Fruit fly (Drosophila melanogaster): ENCODE data around the gene Ugalt.

Gene Ugalt

DNA sequence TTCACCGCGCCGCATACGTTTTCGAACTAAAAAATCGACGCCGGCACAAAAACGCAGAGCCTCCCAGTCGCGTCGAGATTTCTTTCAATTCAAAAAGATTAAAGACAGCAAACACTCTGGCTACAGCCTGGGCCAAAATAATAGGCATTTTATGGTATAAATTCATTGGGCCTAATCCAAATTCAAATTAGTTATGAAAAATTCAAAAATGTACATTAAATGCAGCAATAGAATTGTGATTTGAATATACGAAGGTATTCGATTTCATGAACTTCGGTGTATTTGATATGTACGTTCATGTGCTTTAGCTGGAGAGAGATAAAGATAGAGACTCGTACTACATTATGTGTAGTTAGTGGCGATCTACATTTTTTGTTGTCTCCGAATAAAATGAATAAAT, 40.4 kb upstream of the Ugalt start, which contains the start of gene Syx4 (continued):
- TF ChIP-seq Rfx (GFP tag; IDR thresholded peaks at IDR 0.05) (peak; percentile 93), dati (GFP tag; IDR thresholded peaks at IDR 0.05) (peak; percentile 26; the same call in 1 of the 2 replicates), Six4 (GFP tag; optimal IDR thresholded peaks at IDR 0.05) (peak; percentile 72), CG4854 (GFP tag; optimal IDR thresholded peaks at IDR 0.05) (peak; percentile 85), en (GFP tag; optimal IDR thresholded peaks at IDR 0.05) (peak; percentile 87), unpg (GFP tag; optimal IDR thresholded peaks at IDR 0.05) (peak; percentile 95), CG6854 (GFP tag; optimal IDR thresholded peaks at IDR 0.05) (peak; percentile 91), tgo (GFP tag; IDR thresholded peaks at IDR 0.05) (peak; percentile 87), ash1 (GFP tag; optimal IDR thresholded peaks at IDR 0.05) (peak; percentile 67), corto (GFP tag; optimal IDR thresholded peaks at IDR 0.05) (peak; percentile 82), twi (tag; optimal IDR thresholded peaks at IDR 0.05) (peak; percentile 50), CG9817 (tag; optimal IDR thresholded peaks at IDR 0.05) (peak; percentile 88), Dfd (GFP tag; optimal IDR thresholded peaks at IDR 0.05) (no peak), pnt (GFP tag; optimal IDR thresholded peaks at IDR 0.05) (peak; percentile 71), amos (GFP tag; IDR thresholded peaks at IDR 0.05; ENCODE audit: partially characterized antibody) (no peak), sug (tag; optimal IDR thresholded peaks at IDR 0.05) (peak; percentile 64), CG2875 (GFP tag; optimal IDR thresholded peaks at IDR 0.05) (peak; percentile 79), CG8944 (GFP tag; optimal IDR thresholded peaks at IDR 0.05) (peak; percentile 82), HmgD (GFP tag; optimal IDR thresholded peaks at IDR 0.05) (peak; percentile 28), CG10321 (GFP tag; IDR thresholded peaks at IDR 0.05) (peak; percentile 79), CG10431 (GFP tag; optimal IDR thresholded peaks at IDR 0.05) (no peak), bbx (GFP tag; IDR thresholded peaks at IDR 0.05; ENCODE audit: partially characterized antibody) (no peak), CG12659 (GFP tag; optimal IDR thresholded peaks at IDR 0.05) (peak; percentile 92), CG34376 (GFP tag; optimal IDR thresholded peaks at IDR 0.05) (peak; percentile 33), CG4282 (GFP tag; optimal IDR thresholded peaks at IDR 0.05) (peak; percentile 70), shn (GFP tag; optimal IDR thresholded peaks at IDR 0.05) (peak; percentile 76), pfk (GFP tag; optimal IDR thresholded peaks at IDR 0.05) (no peak), Ets97D (GFP tag; optimal IDR thresholded peaks at IDR 0.05) (peak; percentile 63), Mad (GFP tag; optimal IDR thresholded peaks at IDR 0.05) (peak; percentile 81), CG12299 (tag; optimal IDR thresholded peaks at IDR 0.05) (peak; percentile 74), pzg (GFP tag; optimal IDR thresholded peaks at IDR 0.05) (peak; percentile 20), CG8089 (GFP tag; optimal IDR thresholded peaks at IDR 0.05) (peak; percentile 80), HLHmδ (GFP tag; optimal IDR thresholded peaks at IDR 0.05) (no peak), Dp (GFP tag; optimal IDR thresholded peaks at IDR 0.05) (no peak), Bdp1 (GFP tag; optimal IDR thresholded peaks at IDR 0.05) (peak; percentile 72), crol (GFP tag; IDR thresholded peaks at IDR 0.05) (no peak), NFAT (GFP tag; IDR thresholded peaks at IDR 0.05) (peak; percentile 85), Fer2 (tag; optimal IDR thresholded peaks at IDR 0.05) (peak; percentile 78), E2f1 (GFP tag; IDR thresholded peaks at IDR 0.05) (peak; percentile 89), her (GFP tag; optimal IDR thresholded peaks at IDR 0.05) (peak; percentile 90), Max (GFP tag; optimal IDR thresholded peaks at IDR 0.05) (peak; percentile 87), CG31441 (GFP tag; IDR thresholded peaks at IDR 0.05) (peak; percentile 91), ara (GFP tag; IDR thresholded peaks at IDR 0.05) (peak; percentile 75), gce (GFP tag; IDR thresholded peaks at IDR 0.05) (peak; percentile 88), trh (GFP tag; optimal IDR thresholded peaks at IDR 0.05) (peak; percentile 49), CG43689 (GFP tag; IDR thresholded peaks at IDR 0.05) (peak; percentile 74), Hr51 (GFP tag; optimal IDR thresholded peaks at IDR 0.05) (peak; percentile 78 to 93), crc (GFP tag; optimal IDR thresholded peaks at IDR 0.05) (peak; percentile 87), CG9727 (GFP tag; optimal IDR thresholded peaks at IDR 0.05) (peak; percentile 86), CG3847 (GFP tag; IDR thresholded peaks at IDR 0.05) (peak; percentile 84), fru (optimal IDR thresholded peaks at IDR 0.05) (no peak), tx (GFP tag; optimal IDR thresholded peaks at IDR 0.05) (peak; percentile 85)

Data from whole organism, embryonic.